Worm (Caenorhabditis elegans) whole organism, mixed stage, embryonic: ENCODE results near the gene clec-35.

Source experiments
- blmp-1 ChIP-seq: fragments of 150-350 bp; optimal IDR thresholded peaks from 2 replicates; lab custom pipeline; 2014; ENCODE audit warnings: missing biosample characterization, missing genetic modification characterization
- drap-1 ChIP-seq: fragments of 200-800 bp; sonication (Bioruptor generic); optimal IDR thresholded peaks from 3 replicates; lab custom pipeline; 2018; ENCODE audit warnings: mild to moderate bottlenecking, missing genetic modification characterization, missing compliant biosample characterization
- ham-2 ChIP-seq: fragments of 200-800 bp; sonication (Bioruptor generic); optimal IDR thresholded peaks from 2 replicates; lab custom pipeline; 2018; ENCODE audit warnings: mild to moderate bottlenecking, missing genetic modification characterization, missing compliant biosample characterization
- unc-62 ChIP-seq: fragments of 150-350 bp; optimal IDR thresholded peaks from 2 replicates; lab custom pipeline; 2014; ENCODE audit warnings: missing biosample characterization, missing genetic modification reagents, missing genetic modification characterization

DNA sequence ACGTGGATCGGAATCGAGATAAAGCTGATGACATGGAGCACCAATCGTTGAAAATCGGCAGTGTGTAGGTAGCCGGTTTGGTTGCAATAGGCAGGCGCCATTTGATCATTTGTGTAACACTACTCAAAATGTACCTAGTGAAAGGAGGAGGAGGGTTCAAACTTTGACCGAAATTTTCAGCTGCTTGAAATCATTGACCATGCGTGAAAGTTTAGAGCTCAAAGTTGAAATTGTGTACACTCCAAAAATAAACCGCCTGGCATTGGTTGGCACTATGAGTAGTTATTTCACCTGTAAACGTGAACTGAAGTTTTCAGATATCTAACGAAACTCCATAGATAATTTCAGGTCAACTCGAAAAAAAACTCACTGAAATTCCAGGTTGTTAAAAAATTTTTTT, 21.9 kb downstream of the clec-35 start, which contains the start of gene srh-215:
- no peak for TF ChIP-seq ham-2 (GFP tag; lab: Kevin White, UChicago)
- TF ChIP-seq blmp-1 (tag; lab: Kevin White, UChicago): no peak
- no peak for TF ChIP-seq drap-1 (GFP tag; lab: Kevin White, UChicago)
- no peak for TF ChIP-seq unc-62 (GFP tag; lab: Kevin White, UChicago)
